Worm (Caenorhabditis elegans) whole organism, mixed stage, embryonic: ENCODE results near the gene K03B4.4.
A peak's percentile ranks its signal among the peaks of the same experiment; 100 is the strongest.

Experiments used
- M03D4.4 ChIP-seq: sonication (generic microtip); optimal IDR thresholded peaks from 2 replicates; lab custom pipeline; 2017; ENCODE audit warnings: mild to moderate bottlenecking, missing genetic modification characterization, missing compliant biosample characterization
- bed-3 ChIP-seq: fragments of 200-800 bp; sonication (Bioruptor generic); optimal IDR thresholded peaks from 3 replicates; lab custom pipeline; 2018; ENCODE audit warnings: mild to moderate bottlenecking, missing genetic modification characterization, moderate library complexity, missing compliant biosample characterization
- blmp-1 ChIP-seq: fragments of 150-350 bp; optimal IDR thresholded peaks from 2 replicates; lab custom pipeline; 2014; ENCODE audit warnings: missing biosample characterization, missing genetic modification characterization
- ceh-39 ChIP-seq: fragments of 150-350 bp; optimal IDR thresholded peaks from 2 replicates; lab custom pipeline; 2014; ENCODE audit warnings: missing biosample characterization, missing genetic modification characterization
- ceh-43 ChIP-seq: fragments of 200-800 bp; sonication (Bioruptor generic); optimal IDR thresholded peaks from 2 replicates; lab custom pipeline; 2018; ENCODE audit warnings: mild to moderate bottlenecking, missing genetic modification characterization, moderate library complexity, missing compliant biosample characterization
- ceh-83 ChIP-seq: fragments of 200-800 bp; sonication (Bioruptor generic); optimal IDR thresholded peaks from 2 replicates; lab custom pipeline; 2018; ENCODE audit warnings: mild to moderate bottlenecking, missing genetic modification characterization, missing compliant biosample characterization
- ces-1 ChIP-seq: fragments of 150-350 bp; optimal IDR thresholded peaks from 2 replicates; lab custom pipeline; 2014; ENCODE audit warnings: missing biosample characterization, missing genetic modification reagents, missing genetic modification characterization
- cnd-1 ChIP-seq: fragments of 200-800 bp; sonication (Bioruptor generic); optimal IDR thresholded peaks from 2 replicates; lab custom pipeline; 2018; ENCODE audit warnings: mild to moderate bottlenecking, missing genetic modification characterization, missing compliant biosample characterization
- drap-1 ChIP-seq: fragments of 200-800 bp; sonication (Bioruptor generic); optimal IDR thresholded peaks from 3 replicates; lab custom pipeline; 2018; ENCODE audit warnings: mild to moderate bottlenecking, missing genetic modification characterization, missing compliant biosample characterization
- elt-1 ChIP-seq: sonication (generic microtip); optimal IDR thresholded peaks from 2 replicates; lab custom pipeline; 2017; ENCODE audit warnings: missing genetic modification characterization, mild to moderate bottlenecking, missing compliant biosample characterization, antibody characterized with exemption, moderate library complexity, borderline replicate concordance; ENCODE audit not compliant: insufficient read depth
- elt-3 ChIP-seq: fragments of 150-350 bp; optimal IDR thresholded peaks from 2 replicates; lab custom pipeline; 2014; ENCODE audit warnings: missing biosample characterization, missing genetic modification characterization
- flh-1 ChIP-seq: fragments of 200-800 bp; sonication (Bioruptor generic); optimal IDR thresholded peaks from 2 replicates; lab custom pipeline; 2018; ENCODE audit warnings: mild to moderate bottlenecking, missing genetic modification characterization, moderate library complexity, missing compliant biosample characterization
- ham-2 ChIP-seq: fragments of 200-800 bp; sonication (Bioruptor generic); optimal IDR thresholded peaks from 2 replicates; lab custom pipeline; 2018; ENCODE audit warnings: mild to moderate bottlenecking, missing genetic modification characterization, missing compliant biosample characterization
- hlh-1 ChIP-seq: fragments of 150-350 bp; optimal IDR thresholded peaks from 2 replicates; lab custom pipeline; 2014; ENCODE audit warnings: missing biosample characterization, missing genetic modification reagents, missing genetic modification characterization
- lin-13 ChIP-seq: fragments of 150-350 bp; optimal IDR thresholded peaks from 2 replicates; lab custom pipeline; 2014; ENCODE audit warnings: missing biosample characterization, missing genetic modification characterization
- lin-32 ChIP-seq: fragments of 200-800 bp; sonication (Bioruptor generic); optimal IDR thresholded peaks from 2 replicates; lab custom pipeline; 2018; ENCODE audit warnings: mild to moderate bottlenecking, missing genetic modification characterization, missing compliant biosample characterization
- lsy-2 ChIP-seq: fragments of 150-350 bp; optimal IDR thresholded peaks from 2 replicates; lab custom pipeline; 2014; ENCODE audit warnings: missing biosample characterization, missing genetic modification characterization
- mab-5 ChIP-seq: fragments of 150-350 bp; optimal IDR thresholded peaks from 2 replicates; lab custom pipeline; 2014; ENCODE audit warnings: missing biosample characterization, missing genetic modification characterization
- mep-1 ChIP-seq: fragments of 150-350 bp; optimal IDR thresholded peaks from 2 replicates; lab custom pipeline; 2017; ENCODE audit warnings: missing biosample characterization, missing genetic modification reagents, missing genetic modification characterization, inconsistent platforms
- mls-2 ChIP-seq: sonication (generic microtip); optimal IDR thresholded peaks from 2 replicates; lab custom pipeline; 2016; ENCODE audit warnings: mild to moderate bottlenecking, missing genetic modification characterization, moderate library complexity, missing compliant biosample characterization
- nhr-12 ChIP-seq: fragments of 150-350 bp; optimal IDR thresholded peaks from 2 replicates; lab custom pipeline; 2014; ENCODE audit warnings: missing biosample characterization, missing genetic modification characterization
- nhr-2 ChIP-seq: fragments of 150-350 bp; optimal IDR thresholded peaks from 2 replicates; lab custom pipeline; 2014; ENCODE audit warnings: missing biosample characterization, missing genetic modification characterization
- nhr-237 ChIP-seq: fragments of 150-350 bp; optimal IDR thresholded peaks from 2 replicates; lab custom pipeline; 2014; ENCODE audit warnings: missing biosample characterization, missing genetic modification characterization
- nhr-28 ChIP-seq: fragments of 150-350 bp; optimal IDR thresholded peaks from 2 replicates; lab custom pipeline; 2014; ENCODE audit warnings: missing biosample characterization, missing genetic modification characterization
- nhr-76 ChIP-seq: sonication (generic microtip); optimal IDR thresholded peaks from 2 replicates; lab custom pipeline; 2017; ENCODE audit warnings: missing biosample characterization, missing genetic modification characterization
- pha-4 ChIP-seq: fragments of 150-350 bp; optimal IDR thresholded peaks from 2 replicates; lab custom pipeline; 2018; ENCODE audit warnings: missing biosample characterization, missing genetic modification reagents, missing genetic modification characterization
- sem-2 ChIP-seq: fragments of 200-800 bp; sonication (Bioruptor generic); optimal IDR thresholded peaks from 2 replicates; lab custom pipeline; 2018; ENCODE audit warnings: mild to moderate bottlenecking, missing genetic modification characterization, missing compliant biosample characterization
- snpc-4 ChIP-seq: fragments of 150-350 bp; optimal IDR thresholded peaks from 2 replicates; lab custom pipeline; 2014; ENCODE audit warnings: missing biosample characterization, missing genetic modification characterization
- sptf-1 ChIP-seq: sonication (generic microtip); optimal IDR thresholded peaks from 2 replicates; lab custom pipeline; 2017; ENCODE audit warnings: mild to moderate bottlenecking, missing genetic modification characterization, moderate library complexity, missing compliant biosample characterization
- tbx-8 ChIP-seq: fragments of 200-800 bp; sonication (Bioruptor generic); optimal IDR thresholded peaks from 2 replicates; lab custom pipeline; 2018; ENCODE audit warnings: mild to moderate bottlenecking, missing genetic modification characterization, moderate library complexity, missing compliant biosample characterization
- unc-120 ChIP-seq: sonication (generic microtip); optimal IDR thresholded peaks from 2 replicates; lab custom pipeline; 2017; ENCODE audit warnings: missing genetic modification characterization, missing compliant biosample characterization; ENCODE audit not compliant: poor library complexity, severe bottlenecking
- unc-39 ChIP-seq: fragments of 150-350 bp; optimal IDR thresholded peaks from 2 replicates; lab custom pipeline; 2014; ENCODE audit warnings: missing biosample characterization, missing genetic modification characterization
- unc-62 ChIP-seq: fragments of 150-350 bp; optimal IDR thresholded peaks from 2 replicates; lab custom pipeline; 2014; ENCODE audit warnings: missing biosample characterization, missing genetic modification reagents, missing genetic modification characterization
- zip-8 ChIP-seq: fragments of 150-350 bp; optimal IDR thresholded peaks from 2 replicates; lab custom pipeline; 2014; ENCODE audit warnings: missing biosample characterization, missing genetic modification characterization
- ztf-11 ChIP-seq: fragments of 150-350 bp; optimal IDR thresholded peaks from 2 replicates; lab custom pipeline; 2014; ENCODE audit warnings: missing biosample characterization, missing genetic modification characterization

Gene K03B4.4

ce11 chrV:4730075-4730474, 48.3 kb downstream of the K03B4.4 start, which contains the start of gene tig-2:
Gene tig-2 (minus strand): TSS chrV:4730161.
- TF ChIP-seq ham-2 (GFP tag; lab: Kevin White, UChicago) (no peak), unc-120 (tag; lab: Kevin White, UChicago) (peak; percentile 18), zip-8 (tag; lab: Kevin White, UChicago) (no peak), mab-5 (tag; lab: Kevin White, UChicago) (no peak), hlh-1 (no peak), M03D4.4 (tag; lab: Kevin White, UChicago) (peak; percentile 40)

ce11 chrV:4731154-4731961, 49.6 kb downstream of the K03B4.4 start, which contains the start of gene F39G3.3:
Gene F39G3.3 (plus strand): TSS chrV:4731911.
- peak; percentile 35 for TF ChIP-seq nhr-76 (tag; lab: Kevin White, UChicago)
- peak; percentile 77 for TF ChIP-seq bed-3 (GFP tag; lab: Kevin White, UChicago)
- TF ChIP-seq lsy-2 (tag; lab: Kevin White, UChicago): peak; percentile 65
- peak; percentile 11 for TF ChIP-seq ceh-39 (tag; lab: Kevin White, UChicago)
- TF ChIP-seq unc-39 (tag; lab: Kevin White, UChicago): peak; percentile 31
- peak; percentile 93 for TF ChIP-seq mls-2
- TF ChIP-seq hlh-1: peak; percentile 87
- peak; percentile 92 for TF ChIP-seq M03D4.4 (tag; lab: Kevin White, UChicago)
- peak; percentile 39 for TF ChIP-seq elt-1 (tag; lab: Kevin White, UChicago)
- TF ChIP-seq pha-4: peak; percentile 2
- peak; percentile 81 for TF ChIP-seq drap-1
- no peak for TF ChIP-seq nhr-12 (tag; lab: Kevin White, UChicago)
- no peak for TF ChIP-seq nhr-28 (tag; lab: Kevin White, UChicago)
- peak; percentile 68 for TF ChIP-seq lin-13 (tag; lab: Kevin White, UChicago)
- TF ChIP-seq nhr-237: no peak
- peak; percentile 89 for TF ChIP-seq ces-1
- peak; percentile 95 for TF ChIP-seq sptf-1 (tag; lab: Kevin White, UChicago)
- peak; percentile 80 for TF ChIP-seq cnd-1 (tag; lab: Kevin White, UChicago)
- peak; percentile 64 for TF ChIP-seq ztf-11 (tag; lab: Kevin White, UChicago)
- TF ChIP-seq ham-2 (GFP tag; lab: Kevin White, UChicago): peak; percentile 81
- peak; percentile 5 for TF ChIP-seq unc-62 (GFP tag; lab: Kevin White, UChicago)
- no peak for TF ChIP-seq elt-3 (tag; lab: Kevin White, UChicago)
- TF ChIP-seq nhr-2 (tag; lab: Kevin White, UChicago): peak; percentile 65
- peak; percentile 85 for TF ChIP-seq mep-1 (tag; lab: Kevin White, UChicago)
- TF ChIP-seq unc-120 (tag; lab: Kevin White, UChicago): peak; percentile 79
- peak; percentile 95 for TF ChIP-seq ceh-43 (GFP tag; lab: Kevin White, UChicago)
- no peak for TF ChIP-seq snpc-4 (tag; lab: Kevin White, UChicago)
- peak; percentile 47 for TF ChIP-seq flh-1 (GFP tag; lab: Kevin White, UChicago)
- peak; percentile 58 for TF ChIP-seq lin-32 (GFP tag; lab: Kevin White, UChicago)
- TF ChIP-seq mab-5 (tag; lab: Kevin White, UChicago): peak; percentile 82
- TF ChIP-seq sem-2: peak; percentile 67
- TF ChIP-seq ceh-83 (GFP tag; lab: Kevin White, UChicago): peak; percentile 87
- peak; percentile 72 for TF ChIP-seq blmp-1
- no peak for TF ChIP-seq zip-8 (tag; lab: Kevin White, UChicago)
- TF ChIP-seq tbx-8 (GFP tag; lab: Kevin White, UChicago): peak; percentile 65

ce11 chrV:4733952-4734351, 52.2 kb downstream of the K03B4.4 start:
- no peak for TF ChIP-seq ham-2 (GFP tag; lab: Kevin White, UChicago)
- TF ChIP-seq ceh-83 (GFP tag; lab: Kevin White, UChicago): peak; percentile 27
